Worm (Caenorhabditis elegans): ENCODE results near the gene dsh-1.

DNA sequence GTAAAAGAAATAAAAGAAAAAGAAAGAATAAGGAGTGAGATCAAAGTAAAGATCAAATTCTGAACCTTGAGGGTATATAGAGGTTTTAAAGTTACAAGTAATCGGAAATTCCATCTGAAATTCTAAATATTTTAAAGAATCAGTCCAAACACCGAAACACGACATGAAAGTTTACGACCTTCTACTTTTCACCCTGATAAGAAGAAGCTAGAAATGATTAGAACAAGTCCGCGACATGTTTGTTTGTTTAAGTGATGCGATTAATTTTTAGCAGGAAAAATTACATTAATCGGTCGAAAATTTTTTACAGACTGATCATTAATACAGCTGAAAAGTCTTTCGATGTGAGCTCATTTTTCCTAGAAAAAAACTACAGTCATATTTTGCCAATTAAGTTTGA lies 39.5 kb upstream of the dsh-1 start:
- no peak for TF ChIP-seq nhr-2 (tag; optimal IDR thresholded peaks at IDR 0.05)
- TF ChIP-seq unc-62 (GFP tag; optimal IDR thresholded peaks at IDR 0.05), result no peak
- no peak for TF ChIP-seq pha-4 (tag; optimal IDR thresholded peaks at IDR 0.05)
- TF ChIP-seq lsy-2 (tag; optimal IDR thresholded peaks at IDR 0.05), result no peak
- no peak for TF ChIP-seq ces-1 (GFP tag; optimal IDR thresholded peaks at IDR 0.05)
- no peak for TF ChIP-seq nhr-28 (tag; optimal IDR thresholded peaks at IDR 0.05)
- no peak for TF ChIP-seq lin-13 (tag; optimal IDR thresholded peaks at IDR 0.05)
- no peak for TF ChIP-seq zip-8 (tag; optimal IDR thresholded peaks at IDR 0.05)
- TF ChIP-seq elt-3 (tag; optimal IDR thresholded peaks at IDR 0.05), result no peak
- TF ChIP-seq ceh-43 (GFP tag; optimal IDR thresholded peaks at IDR 0.05), result no peak
